Fruit fly (Drosophila melanogaster) whole organism, embryonic: ENCODE data around the gene TfIIA-S.

ENCODE experiments used
- CG10209 ChIP-seq: fragments of 200-800 bp; sonication (Bioruptor generic); optimal IDR thresholded peaks from 3 replicates; lab custom pipeline; 2017; ENCODE audit warnings: missing biosample characterization, mild to moderate bottlenecking, missing genetic modification characterization, missing genetic modification reagents
- CG10565 ChIP-seq: fragments of 200-800 bp; sonication (Bioruptor generic); optimal IDR thresholded peaks from 3 replicates; lab custom pipeline; 2016; ENCODE audit warnings: missing biosample characterization, mild to moderate bottlenecking, missing genetic modification characterization
- CG17186 ChIP-seq: fragments of 200-800 bp; sonication (Bioruptor generic); optimal IDR thresholded peaks from 3 replicates; lab custom pipeline; 2017; ENCODE audit warnings: missing biosample characterization, missing genetic modification reagents, missing genetic modification characterization
- CG2199 ChIP-seq: fragments of 200-800 bp; sonication (Bioruptor generic); IDR thresholded peaks from 3 replicates; pipeline ENCODE4 v1.3.6; 2022; ENCODE audit warnings: missing biosample characterization, missing genetic modification characterization
- CG2875 ChIP-seq: fragments of 200-800 bp; sonication (Bioruptor generic); optimal IDR thresholded peaks from 2 replicates; lab custom pipeline; 2017; ENCODE audit warnings: missing biosample characterization, mild to moderate bottlenecking, missing genetic modification characterization, missing genetic modification reagents
- CG34224 ChIP-seq: fragments of 200-800 bp; sonication (Bioruptor generic); IDR thresholded peaks from 3 replicates; pipeline ENCODE4 v1.3.6; 2022; ENCODE audit warnings: missing biosample characterization, missing genetic modification characterization; ENCODE audit not compliant: partially characterized antibody
- CG4404 ChIP-seq: fragments of 200-800 bp; sonication (Bioruptor generic); IDR thresholded peaks from 2 replicates; pipeline ENCODE4 v1.3.6; 2022; ENCODE audit warnings: missing biosample characterization, missing genetic modification characterization
- CG5245 ChIP-seq: fragments of 200-800 bp; sonication (Bioruptor generic); optimal IDR thresholded peaks from 3 replicates; lab custom pipeline; 2016; ENCODE audit warnings: missing biosample characterization, missing genetic modification characterization
- CG6791 ChIP-seq: fragments of 200-800 bp; sonication (Bioruptor generic); IDR thresholded peaks from 3 replicates; pipeline ENCODE4 v1.3.6; 2022; ENCODE audit warnings: missing biosample characterization, missing genetic modification characterization; ENCODE audit not compliant: partially characterized antibody
- CG6813 ChIP-seq: fragments of 200-800 bp; sonication (Bioruptor generic); optimal IDR thresholded peaks from 2 replicates; lab custom pipeline; 2017; ENCODE audit warnings: missing biosample characterization, missing genetic modification characterization, mild to moderate bottlenecking, moderate library complexity, missing genetic modification reagents
- CG8281 ChIP-seq: fragments of 200-800 bp; sonication (Bioruptor generic); optimal IDR thresholded peaks from 2 replicates; lab custom pipeline; 2018; ENCODE audit warnings: missing biosample characterization, mild to moderate bottlenecking, missing genetic modification characterization, moderate library complexity
- CG8388 ChIP-seq: fragments of 200-800 bp; sonication (Bioruptor generic); optimal IDR thresholded peaks from 2 replicates; lab custom pipeline; 2019; ENCODE audit warnings: missing biosample characterization, mild to moderate bottlenecking, missing genetic modification characterization, moderate library complexity
- CG8478 ChIP-seq: fragments of >200 bp; optimal IDR thresholded peaks from 2 replicates; lab custom pipeline; 2018
- CG9727 ChIP-seq: fragments of 200-800 bp; sonication (Bioruptor generic); optimal IDR thresholded peaks from 3 replicates; lab custom pipeline; 2017; ENCODE audit warnings: missing biosample characterization, mild to moderate bottlenecking, missing genetic modification characterization
- CHES-1-like ChIP-seq: fragments of 200-800 bp; sonication (Bioruptor generic); optimal IDR thresholded peaks from 2 replicates; lab custom pipeline; 2016; ENCODE audit warnings: missing biosample characterization, missing genetic modification characterization
- CTCF ChIP-seq: fragments of 200-800 bp; sonication (Bioruptor generic); optimal IDR thresholded peaks from 2 replicates; lab custom pipeline; 2017; ENCODE audit warnings: missing biosample characterization, mild to moderate bottlenecking, missing genetic modification characterization, moderate library complexity
- CkIIα-i1 ChIP-seq: fragments of 200-800 bp; sonication (Bioruptor generic); IDR thresholded peaks from 2 replicates; pipeline ENCODE4 v1.3.6; 2022; ENCODE audit warnings: missing biosample characterization, missing genetic modification characterization
- Eip74EF ChIP-seq, 2 experiments: fragments of 200-800 bp in 1 of 2; fragments of >200 bp in 1 of 2; sonication (Bioruptor generic) in 1 of 2; optimal IDR thresholded peaks; 2 replicates each; lab custom pipeline; 2017 to 2019; ENCODE audit warnings: missing biosample characterization in 2 of 2, missing genetic modification characterization in 2 of 2, mild to moderate bottlenecking in 1 of 2, moderate library complexity in 1 of 2
- Ets97D ChIP-seq: fragments of 200-800 bp; sonication (Bioruptor generic); optimal IDR thresholded peaks from 3 replicates; lab custom pipeline; 2016; ENCODE audit warnings: missing biosample characterization, missing genetic modification characterization
- H15 ChIP-seq: fragments of 200-800 bp; sonication (Bioruptor generic); IDR thresholded peaks from 3 replicates; pipeline ENCODE4 v1.3.6; 2022; ENCODE audit warnings: missing biosample characterization, missing genetic modification characterization
- MTF-1 ChIP-seq: fragments of 200-800 bp; sonication (Bioruptor generic); optimal IDR thresholded peaks from 2 replicates; lab custom pipeline; 2018; ENCODE audit warnings: missing biosample characterization, mild to moderate bottlenecking, missing genetic modification characterization, borderline replicate concordance
- Max ChIP-seq: fragments of 200-800 bp; sonication (Bioruptor generic); optimal IDR thresholded peaks from 2 replicates; lab custom pipeline; 2016; ENCODE audit warnings: missing biosample characterization, mild to moderate bottlenecking, missing genetic modification characterization
- NC2α ChIP-seq: fragments of 200-800 bp; sonication (Bioruptor generic); optimal IDR thresholded peaks from 2 replicates; lab custom pipeline; 2016; ENCODE audit warnings: missing biosample characterization, missing genetic modification characterization
- Opbp ChIP-seq: fragments of 200-800 bp; sonication (Bioruptor generic); IDR thresholded peaks from 3 replicates; pipeline ENCODE4 v1.3.6; 2022; ENCODE audit warnings: missing biosample characterization, missing genetic modification characterization; ENCODE audit not compliant: partially characterized antibody
- Ptx1 ChIP-seq: fragments of 200-800 bp; sonication (Bioruptor generic); IDR thresholded peaks from 2 replicates; pipeline ENCODE4 v1.3.6; 2022; ENCODE audit warnings: missing biosample characterization, missing genetic modification characterization
- Rx ChIP-seq: fragments of 200-800 bp; sonication (Bioruptor generic); IDR thresholded peaks from 2 replicates; pipeline ENCODE4 v1.3.6; 2022; ENCODE audit warnings: missing biosample characterization, missing genetic modification characterization
- Trl ChIP-seq, 3 experiments: fragments of >200 bp in 2 of 3; fragments of 200-800 bp in 1 of 3; sonication (Bioruptor generic) in 1 of 3; optimal IDR thresholded peaks; 2 replicates in 1 of 3; 3 replicates in 2 of 3; lab custom pipeline; 2016 to 2017; ENCODE audit warnings: missing biosample characterization in 1 of 3, missing genetic modification characterization in 1 of 3
- YL-1 ChIP-seq: fragments of 200-800 bp; sonication (Bioruptor generic); optimal IDR thresholded peaks from 3 replicates; lab custom pipeline; 2017; ENCODE audit warnings: missing biosample characterization, mild to moderate bottlenecking, missing genetic modification characterization
- al ChIP-seq: fragments of 200-800 bp; sonication (Bioruptor generic); IDR thresholded peaks from 2 replicates; pipeline ENCODE4 v1.3.6; 2022; ENCODE audit warnings: missing biosample characterization, missing genetic modification characterization
- bbx ChIP-seq: fragments of 200-800 bp; sonication (Bioruptor generic); IDR thresholded peaks from 2 replicates; pipeline ENCODE4 v1.3.6; 2022; ENCODE audit warnings: missing biosample characterization, missing genetic modification characterization; ENCODE audit not compliant: partially characterized antibody
- br ChIP-seq: fragments of >200 bp; optimal IDR thresholded peaks from 2 replicates; lab custom pipeline; 2017
- chif ChIP-seq, 2 experiments: fragments of 200-800 bp; sonication (Bioruptor generic); optimal IDR thresholded peaks; 3 replicates each; lab custom pipeline; 2016; ENCODE audit warnings: missing biosample characterization in 2 of 2, missing genetic modification characterization in 2 of 2
- croc ChIP-seq: fragments of 200-800 bp; sonication (Bioruptor generic); conservative IDR thresholded peaks from 3 replicates; pipeline ENCODE4 v1.3.6; 2022; ENCODE audit warnings: missing biosample characterization, missing genetic modification characterization
- cwo ChIP-seq: fragments of 200-800 bp; sonication (Bioruptor generic); optimal IDR thresholded peaks from 3 replicates; lab custom pipeline; 2017; ENCODE audit warnings: missing biosample characterization, missing genetic modification characterization, mild to moderate bottlenecking, moderate library complexity, missing genetic modification reagents
- dati ChIP-seq: fragments of 200-800 bp; sonication (Bioruptor generic); IDR thresholded peaks from 2 replicates; pipeline ENCODE4 v1.3.6; 2022; ENCODE audit warnings: missing biosample characterization, missing genetic modification characterization
- ftz-f1 ChIP-seq: fragments of 200-800 bp; sonication (Bioruptor generic); optimal IDR thresholded peaks from 2 replicates; lab custom pipeline; 2016; ENCODE audit warnings: missing biosample characterization, missing genetic modification characterization
- gfzf ChIP-seq: fragments of 200-800 bp; sonication (Bioruptor generic); optimal IDR thresholded peaks from 2 replicates; lab custom pipeline; 2016; ENCODE audit warnings: missing biosample characterization, mild to moderate bottlenecking, missing genetic modification characterization, moderate library complexity
- ham ChIP-seq: fragments of 200-800 bp; sonication (Bioruptor generic); IDR thresholded peaks from 2 replicates; pipeline ENCODE4 v1.3.6; 2022; ENCODE audit warnings: missing biosample characterization, missing genetic modification characterization
- lilli ChIP-seq: fragments of 200-800 bp; sonication (Bioruptor generic); optimal IDR thresholded peaks from 3 replicates; lab custom pipeline; 2016; ENCODE audit warnings: missing biosample characterization, missing genetic modification characterization
- nmo ChIP-seq: fragments of 200-800 bp; sonication (Bioruptor generic); optimal IDR thresholded peaks from 2 replicates; lab custom pipeline; 2018; ENCODE audit warnings: missing biosample characterization, mild to moderate bottlenecking, missing genetic modification characterization, moderate library complexity
- p53 ChIP-seq: fragments of 200-800 bp; sonication (Bioruptor generic); optimal IDR thresholded peaks from 2 replicates; lab custom pipeline; 2016; ENCODE audit warnings: missing biosample characterization, missing genetic modification characterization
- salm ChIP-seq: fragments of 200-800 bp; sonication (Bioruptor generic); optimal IDR thresholded peaks from 2 replicates; lab custom pipeline; 2018; ENCODE audit warnings: missing biosample characterization, mild to moderate bottlenecking, missing genetic modification characterization
- sd ChIP-seq: fragments of 200-800 bp; sonication (Bioruptor generic); optimal IDR thresholded peaks from 3 replicates; lab custom pipeline; 2018; ENCODE audit warnings: missing biosample characterization, mild to moderate bottlenecking, missing genetic modification characterization, moderate library complexity
- sr ChIP-seq: fragments of 200-800 bp; sonication (Bioruptor generic); IDR thresholded peaks from 3 replicates; pipeline ENCODE4 v1.3.6; 2022; ENCODE audit warnings: missing biosample characterization, missing genetic modification characterization
- tgo ChIP-seq: fragments of 200-800 bp; sonication (Bioruptor generic); IDR thresholded peaks from 3 replicates; pipeline ENCODE4 v1.3.6; 2022; ENCODE audit warnings: missing biosample characterization, missing genetic modification characterization
- trem ChIP-seq: fragments of 200-800 bp; optimal IDR thresholded peaks from 3 replicates; lab custom pipeline; 2019; ENCODE audit warnings: missing biosample characterization, mild to moderate bottlenecking, missing genetic modification characterization, moderate library complexity
- tup ChIP-seq: fragments of 200-800 bp; sonication (Bioruptor generic); optimal IDR thresholded peaks from 2 replicates; lab custom pipeline; 2016; ENCODE audit warnings: missing biosample characterization, mild to moderate bottlenecking, missing genetic modification characterization, moderate library complexity
- usp ChIP-seq: fragments of >200 bp; optimal IDR thresholded peaks from 2 replicates; lab custom pipeline; 2017; ENCODE audit warnings: missing biosample characterization, missing genetic modification characterization

TfIIA-S gene

DNA sequence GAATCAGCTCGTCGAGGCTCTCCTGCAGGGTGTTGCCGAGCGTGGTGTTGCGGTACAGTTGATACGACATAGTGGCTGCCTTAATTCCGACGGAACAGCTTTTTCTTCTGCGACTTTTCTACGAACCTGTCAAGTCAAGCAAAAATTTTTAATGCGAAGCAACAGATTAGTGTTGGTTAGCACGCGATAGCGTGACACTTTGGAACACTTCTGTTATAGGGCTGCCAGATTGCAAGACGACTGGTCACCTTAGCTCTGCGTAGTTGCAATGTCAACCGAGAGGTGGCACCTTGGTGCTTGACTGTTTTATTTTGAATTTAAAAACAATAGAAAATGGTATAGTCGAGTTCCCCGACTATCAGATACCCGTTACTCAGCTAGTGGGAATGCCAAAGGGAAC, at the start of gene TfIIA-S (continued):
- TF ChIP-seq NC2α (peak; percentile 75), CkIIα-i1 (GFP tag; lab: Robert Waterston, UW) (no peak), sd (tag; lab: Kevin White, UChicago) (no peak), trem (tag; lab: Kevin White, UChicago) (peak; percentile 88), lilli (GFP tag; lab: Kevin White, UChicago) (peak; percentile 89), croc (GFP tag; lab: Robert Waterston, UW) (peak; percentile 42; the same call in 2 of the 3 replicates), Ets97D (GFP tag; lab: Kevin White, UChicago) (peak; percentile 95), Rx (GFP tag; lab: Robert Waterston, UW) (no peak), Trl (optimal IDR thresholded peaks at IDR 0.05; lab: Kevin White, UChicago) (no peak), Trl (GFP tag; optimal IDR thresholded peaks at IDR 0.05; lab: Kevin White, UChicago) (peak; percentile 91), CG6813 (GFP tag; lab: Kevin White, UChicago) (no peak), Ptx1 (GFP tag; lab: Robert Waterston, UW) (no peak), Max (peak; percentile 69), CG17186 (GFP tag; lab: Kevin White, UChicago) (peak; percentile 78), usp (GFP tag; lab: Kevin White, UChicago) (no peak), p53 (GFP tag; lab: Kevin White, UChicago) (peak; percentile 94), CG8478 (lab: Kevin White, UChicago) (no peak), CG10565 (GFP tag; lab: Kevin White, UChicago) (no peak), CG8388 (GFP tag; lab: Kevin White, UChicago) (no peak), Opbp (GFP tag; lab: Robert Waterston, UW) (no peak)

dm6 chr3R:23939921-23940839, 49.3 kb upstream of the TfIIA-S start:
- TF ChIP-seq nmo (GFP tag; lab: Kevin White, UChicago) (peak; percentile 50), CG8281 (peak; percentile 76), cwo (GFP tag; lab: Kevin White, UChicago) (peak; percentile 40), CG4404 (GFP tag; lab: Robert Waterston, UW) (no peak), YL-1 (GFP tag; lab: Kevin White, UChicago) (peak; percentile 82), CG5245 (GFP tag; lab: Kevin White, UChicago) (peak; percentile 63), CkIIα-i1 (GFP tag; lab: Robert Waterston, UW) (peak; percentile 35; the same call in 1 of the 2 replicates), tup (GFP tag; lab: Kevin White, UChicago) (peak; percentile 80), CG34224 (0 out of 3 replicates have a peak, but pooled peaks have one; percentile 21), chif (GFP tag; optimal IDR thresholded peaks at IDR 0.05; lab: Kevin White, UChicago) (peak; percentile 49 to 80), CHES-1-like (GFP tag; lab: Kevin White, UChicago) (peak; percentile 51), salm (tag; lab: Kevin White, UChicago) (peak; percentile 85), CG2199 (GFP tag; lab: Robert Waterston, UW) (no peak), ham (no peak), CG2875 (GFP tag; lab: Kevin White, UChicago) (peak; percentile 97), ftz-f1 (GFP tag; lab: Kevin White, UChicago) (peak; percentile 70), bbx (no peak), tgo (peak; percentile 49; the same call in 2 of the 3 replicates), sr (GFP tag; lab: Robert Waterston, UW) (peak; percentile 87), dati (GFP tag; lab: Robert Waterston, UW) (no peak), H15 (peak; percentile 66), CTCF (peak; percentile 30), CG6791 (no peak), br (lab: Kevin White, UChicago) (no peak), gfzf (GFP tag; lab: Kevin White, UChicago) (no peak), CG10209 (GFP tag; lab: Kevin White, UChicago) (peak; percentile 91), CG9727 (GFP tag; lab: Kevin White, UChicago) (peak; percentile 86), al (GFP tag; lab: Robert Waterston, UW) (no peak; the same call in 1 of the 2 replicates), Eip74EF (GFP tag; optimal IDR thresholded peaks at IDR 0.05; lab: Kevin White, UChicago) (peak in 1 of 2 experiments; percentile 71), MTF-1 (GFP tag; lab: Kevin White, UChicago) (peak; percentile 93)
